Worm (Caenorhabditis elegans): ENCODE data around the gene nas-39.
"Not testable (repeated sequence)": the region's sequence is repeated elsewhere in the genome, so short reads cannot be mapped to it uniquely, and the experiment has no call there.

DNA sequence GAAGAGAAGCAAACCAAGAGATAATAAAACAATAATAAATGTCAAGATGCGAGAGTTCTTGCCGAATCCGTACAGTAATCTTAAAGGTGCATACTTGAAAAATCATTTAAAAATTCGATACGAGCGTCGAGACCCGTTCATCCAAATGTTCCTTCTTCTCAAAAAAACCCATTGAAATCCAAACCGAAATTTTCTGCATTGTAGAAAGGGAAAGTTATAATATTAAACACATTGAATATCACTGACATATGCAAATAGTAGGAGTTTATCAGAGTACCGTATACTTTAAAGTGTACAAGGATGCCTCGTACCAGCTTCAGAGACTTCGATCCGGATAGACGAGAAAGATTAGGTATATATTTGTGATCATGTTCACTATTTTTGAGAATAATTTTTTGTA is 58.5 kb downstream of the nas-39 start, which contains the start of gene T25D1.2:
- TF ChIP-seq hmg-20 (GFP tag; IDR thresholded peaks at IDR 0.05); pha-4 (tag; optimal IDR thresholded peaks at IDR 0.05); madf-3 (GFP tag; IDR thresholded peaks at IDR 0.05); unc-130 (GFP tag; optimal IDR thresholded peaks at IDR 0.05); F39B2.1 (GFP tag; IDR thresholded peaks at IDR 0.05); F37B4.10 (GFP tag; IDR thresholded peaks at IDR 0.05); ztf-28 (GFP tag; IDR thresholded peaks at IDR 0.05); Y53G8AR.9 (GFP tag; conservative IDR thresholded peaks at IDR 0.05); ceh-100 (GFP tag; IDR thresholded peaks at IDR 0.05); fkh-3 (tag; optimal IDR thresholded peaks at IDR 0.05); nhr-90 (tag; optimal IDR thresholded peaks at IDR 0.05); B0019.2 (GFP tag; conservative IDR thresholded peaks at IDR 0.05); ceh-58 (GFP tag; IDR thresholded peaks at IDR 0.05); tbx-9 (tag; optimal IDR thresholded peaks at IDR 0.05; ENCODE audit: borderline replicate concordance): not testable (repeated sequence)

All from whole organism, young adult.